Worm (Caenorhabditis elegans) whole organism, midembryonic: ENCODE results near the gene ZK1307.3.

Experiments used
- T22C8.4 ChIP-seq: fragments of 200-800 bp; sonication (Bioruptor generic); IDR thresholded peaks from 2 replicates; pipeline ENCODE4 v1.3.6; 2022; ENCODE audit warnings: missing genetic modification characterization, missing compliant biosample characterization
- klf-2 ChIP-seq: fragments of 200-800 bp; sonication (Bioruptor generic); conservative IDR thresholded peaks from 2 replicates; pipeline ENCODE4 v1.3.6; 2022; ENCODE audit warnings: missing genetic modification reagents, missing genetic modification characterization, missing compliant biosample characterization

DNA sequence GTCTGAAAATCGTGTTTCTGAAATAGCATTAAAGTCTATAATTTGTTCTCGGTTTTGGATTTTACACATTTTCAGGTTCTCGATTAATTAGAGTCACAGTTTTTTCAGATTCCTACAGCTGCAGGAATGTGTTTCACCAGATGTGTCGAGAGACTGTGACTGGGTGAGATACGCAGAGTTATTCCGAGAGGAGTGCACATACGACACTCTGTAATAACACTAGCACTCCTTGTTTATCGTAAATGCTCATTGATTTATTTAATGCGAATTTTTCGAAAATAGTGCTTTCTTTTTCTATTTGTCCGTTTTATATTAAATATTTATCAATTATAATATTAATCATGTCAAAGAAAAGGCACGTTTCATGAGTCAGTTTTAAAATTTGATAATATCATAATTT is 14.6 kb upstream of the ZK1307.3 start, which contains the start of gene ZK1320.11:
- TF ChIP-seq T22C8.4 (GFP tag; lab: Robert Waterston, UW) (no peak), klf-2 (GFP tag; lab: Robert Waterston, UW) (no peak)
